Worm (Caenorhabditis elegans) whole organism, L2 larva: Measurements from ENCODE around the gene nex-2.

Source experiments
- ama-1 ChIP-seq: fragments of 150-350 bp; optimal IDR thresholded peaks from 2 replicates; lab custom pipeline; 2018; ENCODE audit warnings: inconsistent platforms
- egl-27 ChIP-seq: sonication (generic microtip); optimal IDR thresholded peaks from 3 replicates; lab custom pipeline; 2017; ENCODE audit warnings: missing biosample characterization, missing genetic modification reagents, missing genetic modification characterization
- elt-1 ChIP-seq: fragments of 150-350 bp; optimal IDR thresholded peaks from 2 replicates; lab custom pipeline; 2014; ENCODE audit warnings: missing biosample characterization, missing genetic modification characterization
- mdl-1 ChIP-seq, 2 experiments: fragments of 150-350 bp in 1 of 2; sonication (generic microtip) in 1 of 2; optimal IDR thresholded peaks; 2 replicates each; lab custom pipeline; 2017; ENCODE audit warnings: missing biosample characterization in 2 of 2, missing genetic modification characterization in 2 of 2
- nhr-25 ChIP-seq: fragments of 150-350 bp; sonication (generic microtip); optimal IDR thresholded peaks from 3 replicates; lab custom pipeline; 2014; ENCODE audit warnings: missing biosample characterization, missing genetic modification characterization
- peb-1 ChIP-seq: fragments of 150-350 bp; optimal IDR thresholded peaks from 2 replicates; lab custom pipeline; 2014; ENCODE audit warnings: missing biosample characterization, missing genetic modification characterization
- sma-9 ChIP-seq, 2 experiments: fragments of 150-350 bp in 1 of 2; sonication (generic microtip) in 1 of 2; optimal IDR thresholded peaks; 2 replicates each; lab custom pipeline; 2014 to 2016; ENCODE audit warnings: missing genetic modification characterization in 2 of 2, mild to moderate bottlenecking in 1 of 2, missing biosample characterization in 1 of 2, missing compliant biosample characterization in 1 of 2, missing genetic modification reagents in 1 of 2, moderate library complexity in 1 of 2
- snpc-4 ChIP-seq: fragments of 150-350 bp; optimal IDR thresholded peaks from 2 replicates; lab custom pipeline; 2014; ENCODE audit warnings: missing biosample characterization, missing genetic modification characterization
- unc-39 ChIP-seq: fragments of 150-350 bp; optimal IDR thresholded peaks from 2 replicates; lab custom pipeline; 2014; ENCODE audit warnings: missing biosample characterization, missing genetic modification characterization
- ztf-4 ChIP-seq: fragments of 150-350 bp; optimal IDR thresholded peaks from 2 replicates; lab custom pipeline; 2014; ENCODE audit warnings: missing biosample characterization, missing genetic modification characterization

DNA sequence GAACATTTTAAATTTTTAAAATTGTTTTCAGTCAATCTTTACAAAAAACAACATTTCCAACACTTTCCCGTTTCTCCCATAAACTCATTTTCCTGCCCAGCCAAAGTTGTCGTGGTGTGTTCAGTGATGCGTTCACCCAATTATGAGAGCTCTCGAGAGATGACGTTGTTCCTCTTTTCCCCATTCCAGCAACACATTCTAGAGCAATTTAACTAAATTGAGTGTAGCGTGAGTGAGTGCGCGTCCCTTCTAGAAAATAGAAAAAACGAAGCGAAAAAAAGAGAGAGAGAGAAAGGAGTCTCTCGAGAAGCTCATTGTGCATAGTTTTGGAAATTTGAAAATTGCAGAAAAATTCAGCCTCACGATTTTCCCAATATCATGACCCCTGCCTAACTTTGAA lies 28.5 kb upstream of the nex-2 start:
- TF ChIP-seq ztf-4 (no peak), sma-9 (GFP tag; optimal IDR thresholded peaks at IDR 0.05; lab: Kevin White, UChicago) (no peak), sma-9 (tag; optimal IDR thresholded peaks at IDR 0.05; lab: Kevin White, UChicago) (no peak), snpc-4 (tag; lab: Kevin White, UChicago) (no peak), peb-1 (tag; lab: Kevin White, UChicago) (no peak), egl-27 (tag; lab: Kevin White, UChicago) (no peak), mdl-1 (tag; optimal IDR thresholded peaks at IDR 0.05; lab: Kevin White, UChicago) (no peak), nhr-25 (tag; lab: Kevin White, UChicago) (no peak), elt-1 (tag; lab: Kevin White, UChicago) (no peak), ama-1 (no peak), unc-39 (no peak)
